Fruit fly (Drosophila melanogaster) whole organism, embryonic: ENCODE data around the gene CG1965.

ENCODE experiments used
- CG11504 ChIP-seq: fragments of 200-800 bp; sonication (Bioruptor generic); optimal IDR thresholded peaks from 3 replicates; lab custom pipeline; 2019; ENCODE audit warnings: missing biosample characterization, mild to moderate bottlenecking, missing genetic modification characterization, moderate library complexity
- CG12219 ChIP-seq: fragments of 200-800 bp; sonication (Bioruptor generic); optimal IDR thresholded peaks from 3 replicates; lab custom pipeline; 2018; ENCODE audit warnings: missing biosample characterization, mild to moderate bottlenecking, missing genetic modification characterization
- CG13123 ChIP-seq: fragments of 200-800 bp; sonication (Bioruptor generic); optimal IDR thresholded peaks from 2 replicates; lab custom pipeline; 2016; ENCODE audit warnings: missing biosample characterization, missing genetic modification characterization
- CG14965 ChIP-seq: fragments of 200-800 bp; sonication (Bioruptor generic); optimal IDR thresholded peaks from 2 replicates; lab custom pipeline; 2016; ENCODE audit warnings: missing biosample characterization, missing genetic modification characterization, borderline replicate concordance
- CG1529 ChIP-seq: fragments of 200-800 bp; sonication (Bioruptor generic); optimal IDR thresholded peaks from 3 replicates; lab custom pipeline; 2018; ENCODE audit warnings: missing biosample characterization, missing genetic modification characterization
- CG2712 ChIP-seq: fragments of 200-800 bp; optimal IDR thresholded peaks from 3 replicates; lab custom pipeline; 2019; ENCODE audit warnings: missing biosample characterization, mild to moderate bottlenecking, missing genetic modification characterization, moderate library complexity
- CG30431 ChIP-seq: fragments of 200-800 bp; sonication (Bioruptor generic); optimal IDR thresholded peaks from 2 replicates; lab custom pipeline; 2017; ENCODE audit warnings: missing biosample characterization, missing genetic modification characterization
- CG34224 ChIP-seq: fragments of 200-800 bp; sonication (Bioruptor generic); IDR thresholded peaks from 3 replicates; pipeline ENCODE4 v1.3.6; 2022; ENCODE audit warnings: missing biosample characterization, missing genetic modification characterization; ENCODE audit not compliant: partially characterized antibody
- CG4360 ChIP-seq: fragments of 200-800 bp; sonication (Bioruptor generic); IDR thresholded peaks from 2 replicates; pipeline ENCODE4 v1.3.6; 2022; ENCODE audit warnings: missing biosample characterization, missing genetic modification characterization
- CG5245 ChIP-seq: fragments of 200-800 bp; sonication (Bioruptor generic); optimal IDR thresholded peaks from 3 replicates; lab custom pipeline; 2016; ENCODE audit warnings: missing biosample characterization, missing genetic modification characterization
- CG6683 ChIP-seq: fragments of 200-800 bp; sonication (Bioruptor generic); optimal IDR thresholded peaks from 2 replicates; lab custom pipeline; 2017; ENCODE audit warnings: missing biosample characterization, mild to moderate bottlenecking, missing genetic modification characterization, missing genetic modification reagents
- CG6854 ChIP-seq: fragments of 200-800 bp; sonication (Bioruptor generic); optimal IDR thresholded peaks from 3 replicates; lab custom pipeline; 2017; ENCODE audit warnings: missing biosample characterization, mild to moderate bottlenecking, missing genetic modification characterization
- CG9437 ChIP-seq: fragments of 200-800 bp; sonication (Bioruptor generic); optimal IDR thresholded peaks from 2 replicates; lab custom pipeline; 2018; ENCODE audit warnings: missing biosample characterization, mild to moderate bottlenecking, missing genetic modification characterization
- CG9727 ChIP-seq: fragments of 200-800 bp; sonication (Bioruptor generic); optimal IDR thresholded peaks from 3 replicates; lab custom pipeline; 2017; ENCODE audit warnings: missing biosample characterization, mild to moderate bottlenecking, missing genetic modification characterization
- Chrac-16 ChIP-seq: fragments of 200-800 bp; sonication (Bioruptor generic); optimal IDR thresholded peaks from 3 replicates; lab custom pipeline; 2016; ENCODE audit warnings: missing biosample characterization, missing genetic modification characterization
- Dip2 ChIP-seq: fragments of 200-800 bp; sonication (Bioruptor generic); IDR thresholded peaks from 2 replicates; pipeline ENCODE4 v1.3.6; 2022; ENCODE audit warnings: missing biosample characterization, missing genetic modification characterization
- HHEX ChIP-seq: fragments of 200-800 bp; sonication (Bioruptor generic); optimal IDR thresholded peaks from 3 replicates; lab custom pipeline; 2017; ENCODE audit warnings: missing biosample characterization, mild to moderate bottlenecking, missing genetic modification characterization, missing genetic modification reagents
- Hr3 ChIP-seq: fragments of 200-800 bp; sonication (Bioruptor generic); optimal IDR thresholded peaks from 3 replicates; lab custom pipeline; 2016; ENCODE audit warnings: missing biosample characterization, missing genetic modification characterization
- Med ChIP-seq: fragments of 200-800 bp; sonication (Bioruptor generic); peaks from one replicate; lab custom pipeline; 2016; ENCODE audit warnings: missing biosample characterization, missing genetic modification characterization, mild to moderate bottlenecking, inconsistent platforms, moderate library complexity
- NC2α ChIP-seq: fragments of 200-800 bp; sonication (Bioruptor generic); optimal IDR thresholded peaks from 2 replicates; lab custom pipeline; 2016; ENCODE audit warnings: missing biosample characterization, missing genetic modification characterization
- Tbp ChIP-seq: fragments of >200 bp; optimal IDR thresholded peaks from 2 replicates; lab custom pipeline; 2018; ENCODE audit warnings: missing biosample characterization, missing genetic modification characterization
- YL-1 ChIP-seq: fragments of 200-800 bp; sonication (Bioruptor generic); optimal IDR thresholded peaks from 3 replicates; lab custom pipeline; 2017; ENCODE audit warnings: missing biosample characterization, mild to moderate bottlenecking, missing genetic modification characterization
- bsh ChIP-seq, 2 experiments: fragments of 200-800 bp; sonication (Bioruptor generic); optimal IDR thresholded peaks; 2 replicates each; lab custom pipeline; 2017 to 2018; ENCODE audit warnings: mild to moderate bottlenecking in 2 of 2, missing biosample characterization in 2 of 2, missing genetic modification characterization in 2 of 2, moderate library complexity in 1 of 2
- cg ChIP-seq: fragments of 200-800 bp; sonication (Bioruptor generic); optimal IDR thresholded peaks from 3 replicates; lab custom pipeline; 2019; ENCODE audit warnings: missing biosample characterization, mild to moderate bottlenecking, missing genetic modification characterization, moderate library complexity
- ci ChIP-seq: fragments of 200-800 bp; sonication (Bioruptor generic); IDR thresholded peaks from 3 replicates; pipeline ENCODE4 v1.3.6; 2022; ENCODE audit warnings: missing biosample characterization, missing genetic modification characterization
- crp ChIP-seq, 2 experiments: fragments of 200-800 bp; sonication (Bioruptor generic); optimal IDR thresholded peaks; 2 replicates in 1 of 2; 3 replicates in 1 of 2; lab custom pipeline; 2017; ENCODE audit warnings: missing biosample characterization in 2 of 2, missing genetic modification characterization in 2 of 2, mild to moderate bottlenecking in 1 of 2, moderate library complexity in 1 of 2
- danr ChIP-seq: fragments of 200-800 bp; sonication (Bioruptor generic); IDR thresholded peaks from 2 replicates; pipeline ENCODE4 v1.3.6; 2022; ENCODE audit warnings: missing biosample characterization, missing genetic modification characterization
- dm ChIP-seq: fragments of 200-800 bp; sonication (Bioruptor generic); optimal IDR thresholded peaks from 3 replicates; lab custom pipeline; 2016; ENCODE audit warnings: missing biosample characterization, missing genetic modification characterization
- dmrt99B ChIP-seq: fragments of 200-800 bp; sonication (Bioruptor generic); optimal IDR thresholded peaks from 2 replicates; lab custom pipeline; 2018; ENCODE audit warnings: missing biosample characterization, mild to moderate bottlenecking, missing genetic modification characterization, moderate library complexity
- gce ChIP-seq: fragments of 200-800 bp; sonication (Bioruptor generic); IDR thresholded peaks from 3 replicates; pipeline ENCODE4 v1.3.6; 2022; ENCODE audit warnings: missing biosample characterization, missing genetic modification characterization
- grn ChIP-seq: fragments of 200-800 bp; sonication (Bioruptor generic); optimal IDR thresholded peaks from 3 replicates; lab custom pipeline; 2017; ENCODE audit warnings: missing biosample characterization, missing genetic modification characterization
- gsb-n ChIP-seq: fragments of 200-800 bp; sonication (Bioruptor generic); optimal IDR thresholded peaks from 3 replicates; lab custom pipeline; 2018; ENCODE audit warnings: missing biosample characterization, mild to moderate bottlenecking, missing genetic modification characterization
- her ChIP-seq: fragments of 200-800 bp; sonication (Bioruptor generic); optimal IDR thresholded peaks from 2 replicates; lab custom pipeline; 2016; ENCODE audit warnings: missing biosample characterization, missing genetic modification characterization
- hkb ChIP-seq, 2 experiments: fragments of 200-800 bp in 1 of 2; fragments of >200 bp in 1 of 2; sonication (Bioruptor generic) in 1 of 2; IDR thresholded peaks in 1 of 2; optimal IDR thresholded peaks in 1 of 2; 2 replicates each; pipeline versions ENCODE4 v1.3.6 to Lab custom; 2017 to 2022; ENCODE audit warnings: missing biosample characterization in 1 of 2, missing genetic modification characterization in 1 of 2
- kah ChIP-seq: fragments of 200-800 bp; sonication (Bioruptor generic); optimal IDR thresholded peaks from 2 replicates; lab custom pipeline; 2018; ENCODE audit warnings: missing biosample characterization, mild to moderate bottlenecking, missing genetic modification characterization
- kni ChIP-seq: fragments of 200-800 bp; sonication (Bioruptor generic); optimal IDR thresholded peaks from 3 replicates; lab custom pipeline; 2017; ENCODE audit warnings: mild to moderate bottlenecking, missing biosample characterization, missing genetic modification reagents, missing genetic modification characterization
- pan ChIP-seq, 4 experiments: fragments of >200 bp in 3 of 4; fragments of 200-800 bp in 1 of 4; sonication (Bioruptor generic) in 1 of 4; optimal IDR thresholded peaks in 3 of 4; IDR thresholded peaks in 1 of 4; 2 replicates each; pipeline versions ENCODE4 v1.3.6 to Lab custom; 2017 to 2022; ENCODE audit warnings: missing biosample characterization in 2 of 4, missing genetic modification characterization in 2 of 4, mixed read lengths in 1 of 4
- pros ChIP-seq: fragments of 200-800 bp; sonication (Bioruptor generic); optimal IDR thresholded peaks from 3 replicates; lab custom pipeline; 2019; ENCODE audit warnings: missing biosample characterization, mild to moderate bottlenecking, missing genetic modification characterization, moderate library complexity
- sc ChIP-seq, 3 experiments: fragments of >200 bp in 2 of 3; fragments of 200-800 bp in 1 of 3; sonication (Bioruptor generic) in 1 of 3; optimal IDR thresholded peaks; 2 replicates in 2 of 3; 3 replicates in 1 of 3; lab custom pipeline; 2017; ENCODE audit warnings: mild to moderate bottlenecking in 1 of 3, missing biosample characterization in 1 of 3, missing genetic modification characterization in 1 of 3, missing genetic modification reagents in 1 of 3
- sens ChIP-seq: fragments of 200-800 bp; sonication (Bioruptor generic); peaks from one replicate; lab custom pipeline; 2016; ENCODE audit warnings: missing biosample characterization, missing genetic modification characterization
- sens-2 ChIP-seq: fragments of 200-800 bp; sonication (Bioruptor generic); IDR thresholded peaks from 2 replicates; pipeline ENCODE4 v1.3.6; 2022; ENCODE audit warnings: missing biosample characterization, missing genetic modification characterization
- so ChIP-seq: fragments of 200-800 bp; sonication (Bioruptor generic); IDR thresholded peaks from 3 replicates; pipeline ENCODE4 v1.3.6; 2022; ENCODE audit warnings: missing biosample characterization, missing genetic modification characterization
- sr ChIP-seq: fragments of 200-800 bp; sonication (Bioruptor generic); IDR thresholded peaks from 3 replicates; pipeline ENCODE4 v1.3.6; 2022; ENCODE audit warnings: missing biosample characterization, missing genetic modification characterization
- tio ChIP-seq: fragments of 200-800 bp; sonication (Bioruptor generic); optimal IDR thresholded peaks from 2 replicates; lab custom pipeline; 2017; ENCODE audit warnings: missing biosample characterization, missing genetic modification characterization, inconsistent platforms
- vnd ChIP-seq: fragments of 200-800 bp; sonication (Bioruptor generic); IDR thresholded peaks from 3 replicates; pipeline ENCODE4 v1.3.6; 2022; ENCODE audit warnings: missing biosample characterization, missing genetic modification characterization; ENCODE audit not compliant: partially characterized antibody
- zen2 ChIP-seq: fragments of 200-800 bp; sonication (Bioruptor generic); IDR thresholded peaks from 3 replicates; pipeline ENCODE4 v1.3.6; 2022; ENCODE audit warnings: missing biosample characterization, missing genetic modification characterization; ENCODE audit not compliant: partially characterized antibody

The CG1965 gene

dm6 chr3R:7102853-7103833 lies 35.9 kb downstream of the CG1965 start:
- no peak for TF ChIP-seq vnd (GFP tag; lab: Robert Waterston, UW)
- no peak for TF ChIP-seq NC2α
- TF ChIP-seq CG5245 (GFP tag; lab: Kevin White, UChicago) = no peak
- peak; percentile 60 for TF ChIP-seq CG12219
- TF ChIP-seq dmrt99B (tag; lab: Kevin White, UChicago) = peak; percentile 4
- TF ChIP-seq hkb (optimal IDR thresholded peaks at IDR 0.05; lab: Kevin White, UChicago) = no peak
- TF ChIP-seq hkb (GFP tag; IDR thresholded peaks at IDR 0.05; lab: Robert Waterston, UW) = peak; percentile 23; the same call in 1 of the 2 replicates
- TF ChIP-seq CG34224 = no peak
- TF ChIP-seq her (GFP tag; lab: Kevin White, UChicago) = no peak
- TF ChIP-seq Tbp = no peak
- TF ChIP-seq YL-1 (GFP tag; lab: Kevin White, UChicago) = peak; percentile 5
- TF ChIP-seq dm (GFP tag; lab: Kevin White, UChicago) = no peak
- TF ChIP-seq tio (GFP tag; lab: Kevin White, UChicago) = no peak
- no peak for TF ChIP-seq CG9437 (GFP tag; lab: Kevin White, UChicago)
- TF ChIP-seq CG11504 (tag; lab: Kevin White, UChicago) = peak; percentile 81
- TF ChIP-seq CG4360 (GFP tag; lab: Robert Waterston, UW) = peak; percentile 91
- no peak for TF ChIP-seq sr (GFP tag; lab: Robert Waterston, UW)
- no peak for TF ChIP-seq grn (GFP tag; lab: Kevin White, UChicago)
- no peak for TF ChIP-seq HHEX
- TF ChIP-seq crp (GFP tag; optimal IDR thresholded peaks at IDR 0.05; lab: Kevin White, UChicago) = no peak
- TF ChIP-seq CG2712 (tag; lab: Kevin White, UChicago) = no peak
- peak; percentile 83 for TF ChIP-seq pros (GFP tag; lab: Kevin White, UChicago)
- no peak for TF ChIP-seq CG6683
- no peak for TF ChIP-seq danr
- TF ChIP-seq cg (GFP tag; lab: Kevin White, UChicago) = peak; percentile 98
- TF ChIP-seq Chrac-16 (GFP tag; lab: Kevin White, UChicago) = no peak
- TF ChIP-seq CG6854 (GFP tag; lab: Kevin White, UChicago) = peak; percentile 42
- TF ChIP-seq ci (GFP tag; lab: Robert Waterston, UW) = 0 out of 3 replicates have a peak, but pooled peaks have one; percentile 55
- TF ChIP-seq Hr3 (GFP tag; lab: Kevin White, UChicago) = no peak
- TF ChIP-seq gsb-n (tag; lab: Kevin White, UChicago) = no peak
- TF ChIP-seq Dip2 = no peak
- TF ChIP-seq sens-2 = peak; percentile 60
- TF ChIP-seq so (GFP tag; lab: Robert Waterston, UW) = 0 out of 3 replicates have a peak, but pooled peaks have one; percentile 9
- TF ChIP-seq CG1529 (GFP tag; lab: Kevin White, UChicago) = peak; percentile 26
- TF ChIP-seq CG9727 (GFP tag; lab: Kevin White, UChicago) = no peak
- no peak for TF ChIP-seq pan (optimal IDR thresholded peaks at IDR 0.05; lab: Kevin White, UChicago)
- peak in 1 of 2 experiments; percentile 21 for TF ChIP-seq pan (GFP tag; optimal IDR thresholded peaks at IDR 0.05 in 1 of 2, IDR thresholded peaks at IDR 0.05 in 1 of 2)
- peak; percentile 34; the same call in 1 of the 3 replicates for TF ChIP-seq gce
- peak; percentile 71 for TF ChIP-seq kni
- peak; percentile 78 for TF ChIP-seq Med (GFP tag; lab: Kevin White, UChicago)
- no peak for TF ChIP-seq CG13123 (GFP tag; lab: Kevin White, UChicago)
- TF ChIP-seq bsh (GFP tag; optimal IDR thresholded peaks at IDR 0.05; lab: Kevin White, UChicago) = peak; percentile 7 to 11
- peak; percentile 31 for TF ChIP-seq kah (GFP tag; lab: Kevin White, UChicago)
- TF ChIP-seq zen2 (GFP tag; lab: Robert Waterston, UW) = peak; percentile 48; the same call in 1 of the 3 replicates
- TF ChIP-seq CG14965 = no peak
- peak; percentile 63 for TF ChIP-seq sens
- TF ChIP-seq sc (optimal IDR thresholded peaks at IDR 0.05; lab: Kevin White, UChicago) = no peak
- TF ChIP-seq sc (GFP tag; optimal IDR thresholded peaks at IDR 0.05; lab: Kevin White, UChicago) = no peak
- no peak for TF ChIP-seq CG30431 (GFP tag; lab: Kevin White, UChicago)
